Worm (Caenorhabditis elegans) whole organism, early embryonic: ENCODE results near the gene cyp-33B1.

Experiments used
- B0310.2 ChIP-seq: sonication (generic microtip); optimal IDR thresholded peaks from 2 replicates; lab custom pipeline; 2016; ENCODE audit warnings: mild to moderate bottlenecking, missing genetic modification characterization, missing compliant biosample characterization
- F13C5.2 ChIP-seq: sonication (generic microtip); optimal IDR thresholded peaks from 2 replicates; lab custom pipeline; 2017; ENCODE audit warnings: mild to moderate bottlenecking, missing genetic modification characterization, inconsistent platforms, missing compliant biosample characterization
- aly-1 ChIP-seq: sonication (generic microtip); optimal IDR thresholded peaks from 2 replicates; lab custom pipeline; 2016; ENCODE audit warnings: missing genetic modification characterization, missing compliant biosample characterization
- ama-1 ChIP-seq: fragments of 150-350 bp; optimal IDR thresholded peaks from 2 replicates; lab custom pipeline; 2014
- ceh-13 ChIP-seq: fragments of 200-800 bp; sonication (Bioruptor generic); optimal IDR thresholded peaks from 2 replicates; lab custom pipeline; 2018; ENCODE audit warnings: mild to moderate bottlenecking, missing genetic modification characterization, missing compliant biosample characterization
- ceh-36 ChIP-seq: sonication (generic microtip); optimal IDR thresholded peaks from 2 replicates; lab custom pipeline; 2016; ENCODE audit warnings: missing genetic modification characterization, inconsistent platforms, missing compliant biosample characterization
- flt-1 ChIP-seq: fragments of 200-800 bp; sonication (Bioruptor generic); IDR thresholded peaks from 2 replicates; pipeline ENCODE4 v1.3.6; 2022; ENCODE audit warnings: missing genetic modification characterization, missing compliant biosample characterization
- hmbx-1 ChIP-seq: sonication (generic microtip); optimal IDR thresholded peaks from 2 replicates; lab custom pipeline; 2016; ENCODE audit warnings: mild to moderate bottlenecking, missing genetic modification characterization, missing compliant biosample characterization
- hmg-4 ChIP-seq: fragments of 200-800 bp; sonication (Bioruptor generic); optimal IDR thresholded peaks from 2 replicates; lab custom pipeline; 2018; ENCODE audit warnings: mild to moderate bottlenecking, missing genetic modification characterization, missing compliant biosample characterization
- hnd-1 ChIP-seq: sonication (generic microtip); optimal IDR thresholded peaks from 2 replicates; lab custom pipeline; 2016; ENCODE audit warnings: missing genetic modification characterization, missing compliant biosample characterization
- scrt-1 ChIP-seq: fragments of 200-800 bp; sonication (Bioruptor generic); IDR thresholded peaks from 2 replicates; pipeline ENCODE4 v1.3.6; 2022; ENCODE audit warnings: missing genetic modification characterization, missing compliant biosample characterization
- sea-1 ChIP-seq: fragments of 200-800 bp; sonication (Bioruptor generic); conservative IDR thresholded peaks from 2 replicates; pipeline ENCODE4 v1.3.6; 2022; ENCODE audit warnings: missing genetic modification characterization, missing compliant biosample characterization
- tbx-11 ChIP-seq: fragments of 200-800 bp; sonication (Bioruptor generic); IDR thresholded peaks from 2 replicates; pipeline ENCODE4 v1.3.6; 2022; ENCODE audit warnings: missing genetic modification characterization, missing compliant biosample characterization
- tbx-37 ChIP-seq: fragments of 200-800 bp; sonication (Bioruptor generic); conservative IDR thresholded peaks from 2 replicates; pipeline ENCODE4 v1.3.6; 2022; ENCODE audit warnings: missing genetic modification reagents, missing genetic modification characterization, missing compliant biosample characterization

DNA sequence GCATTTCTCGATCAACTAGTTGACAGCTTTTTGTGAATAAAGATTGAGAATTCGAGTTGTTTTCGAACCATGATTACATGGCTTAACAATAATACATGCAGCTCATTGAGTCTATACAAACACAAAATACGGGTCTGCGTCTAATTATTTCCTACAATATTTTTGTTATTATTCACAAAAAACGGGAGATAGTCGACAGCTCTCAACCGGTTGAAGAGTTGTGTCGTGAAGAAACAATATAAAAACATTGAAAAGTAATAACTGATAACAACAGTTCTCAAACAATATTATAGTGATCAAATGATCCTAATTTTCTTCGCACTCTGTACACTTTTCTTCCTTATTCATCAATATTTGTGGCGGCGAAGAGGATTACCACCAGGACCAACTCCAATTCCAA is at the start of gene cyp-33B1:
- TF ChIP-seq tbx-37 (GFP tag; lab: Robert Waterston, UW) (no peak), ceh-13 (GFP tag; lab: Kevin White, UChicago) (no peak), hnd-1 (tag; lab: Kevin White, UChicago) (no peak), ama-1 (no peak), flt-1 (GFP tag; lab: Robert Waterston, UW) (no peak), B0310.2 (tag; lab: Kevin White, UChicago) (no peak), hmbx-1 (tag; lab: Kevin White, UChicago) (no peak), F13C5.2 (no peak), scrt-1 (GFP tag; lab: Robert Waterston, UW) (no peak), sea-1 (GFP tag; lab: Robert Waterston, UW) (no peak), hmg-4 (GFP tag; lab: Kevin White, UChicago) (no peak), ceh-36 (no peak), tbx-11 (GFP tag; lab: Robert Waterston, UW) (no peak), aly-1 (tag; lab: Kevin White, UChicago) (no peak)
